Worm (Caenorhabditis elegans) whole organism, L2 larva: Measurements from ENCODE around the gene rbr-2.
A peak's percentile ranks its signal among the peaks of the same experiment; 100 is the strongest.
"Not testable (repeated sequence)": the region's sequence is repeated elsewhere in the genome, so short reads cannot be mapped to it uniquely, and the experiment has no call there.

Experiments used
- C34F6.9 ChIP-seq: fragments of 150-350 bp; optimal IDR thresholded peaks from 2 replicates; lab custom pipeline; 2014; ENCODE audit warnings: missing biosample characterization, missing genetic modification characterization
- F13H6.1 ChIP-seq: sonication (generic microtip); optimal IDR thresholded peaks from 2 replicates; lab custom pipeline; 2016; ENCODE audit warnings: missing genetic modification characterization, missing compliant biosample characterization
- R02D3.7 ChIP-seq: fragments of 150-350 bp; optimal IDR thresholded peaks from 2 replicates; lab custom pipeline; 2014; ENCODE audit warnings: missing biosample characterization, missing genetic modification characterization
- Y55F3AM.14 ChIP-seq: fragments of 200-800 bp; sonication (Bioruptor generic); optimal IDR thresholded peaks from 2 replicates; lab custom pipeline; 2018; ENCODE audit warnings: mild to moderate bottlenecking, missing genetic modification characterization, missing compliant biosample characterization
- ZK546.5 ChIP-seq: sonication (generic microtip); optimal IDR thresholded peaks from 2 replicates; lab custom pipeline; 2017; ENCODE audit warnings: missing biosample characterization, missing genetic modification characterization
- alr-1 ChIP-seq: fragments of 150-350 bp; optimal IDR thresholded peaks from 2 replicates; lab custom pipeline; 2014; ENCODE audit warnings: missing biosample characterization, missing genetic modification characterization
- ama-1 ChIP-seq: fragments of 150-350 bp; optimal IDR thresholded peaks from 2 replicates; lab custom pipeline; 2018; ENCODE audit warnings: inconsistent platforms
- ceh-16 ChIP-seq: fragments of 150-350 bp; optimal IDR thresholded peaks from 2 replicates; lab custom pipeline; 2014; ENCODE audit warnings: missing biosample characterization, missing genetic modification characterization
- ceh-82 ChIP-seq: fragments of 150-350 bp; optimal IDR thresholded peaks from 2 replicates; lab custom pipeline; 2014; ENCODE audit warnings: missing biosample characterization, missing genetic modification characterization
- crh-2 ChIP-seq: sonication (generic microtip); optimal IDR thresholded peaks from 2 replicates; lab custom pipeline; 2017; ENCODE audit warnings: missing biosample characterization, missing genetic modification characterization
- dmd-4 ChIP-seq: sonication (generic microtip); optimal IDR thresholded peaks from 2 replicates; lab custom pipeline; 2017; ENCODE audit warnings: missing biosample characterization, missing genetic modification characterization
- elt-3 ChIP-seq: sonication (generic microtip); optimal IDR thresholded peaks from 2 replicates; lab custom pipeline; 2017; ENCODE audit warnings: missing biosample characterization, missing genetic modification characterization
- gmeb-1 ChIP-seq: fragments of 150-350 bp; optimal IDR thresholded peaks from 2 replicates; lab custom pipeline; 2014; ENCODE audit warnings: missing biosample characterization, missing genetic modification characterization
- lin-11 ChIP-seq: fragments of 150-350 bp; sonication (generic microtip); optimal IDR thresholded peaks from 2 replicates; lab custom pipeline; 2014; ENCODE audit warnings: missing biosample characterization, missing genetic modification characterization, inconsistent platforms, mixed read lengths
- lin-39 ChIP-seq: fragments of 150-350 bp; optimal IDR thresholded peaks from 2 replicates; lab custom pipeline; 2014; ENCODE audit warnings: missing biosample characterization, missing genetic modification reagents, missing genetic modification characterization
- mab-5 ChIP-seq: fragments of 150-350 bp; optimal IDR thresholded peaks from 2 replicates; lab custom pipeline; 2014; ENCODE audit warnings: missing biosample characterization, missing genetic modification characterization
- mdl-1 ChIP-seq, 2 experiments: fragments of 150-350 bp in 1 of 2; sonication (generic microtip) in 1 of 2; optimal IDR thresholded peaks; 2 replicates each; lab custom pipeline; 2017; ENCODE audit warnings: missing biosample characterization in 2 of 2, missing genetic modification characterization in 2 of 2
- nhr-10 ChIP-seq: sonication (generic microtip); optimal IDR thresholded peaks from 2 replicates; lab custom pipeline; 2017; ENCODE audit warnings: missing biosample characterization, missing genetic modification characterization
- nhr-11 ChIP-seq: fragments of 150-350 bp; optimal IDR thresholded peaks from 2 replicates; lab custom pipeline; 2014; ENCODE audit warnings: missing biosample characterization, missing genetic modification characterization
- nhr-12 ChIP-seq: fragments of 150-350 bp; optimal IDR thresholded peaks from 2 replicates; lab custom pipeline; 2014; ENCODE audit warnings: missing biosample characterization, missing genetic modification characterization
- nhr-129 ChIP-seq: fragments of 150-350 bp; optimal IDR thresholded peaks from 2 replicates; lab custom pipeline; 2014; ENCODE audit warnings: missing biosample characterization, missing genetic modification characterization
- nhr-23 ChIP-seq: fragments of 150-350 bp; optimal IDR thresholded peaks from 2 replicates; lab custom pipeline; 2014; ENCODE audit warnings: missing biosample characterization, missing genetic modification reagents, missing genetic modification characterization
- nhr-25 ChIP-seq: fragments of 150-350 bp; sonication (generic microtip); optimal IDR thresholded peaks from 3 replicates; lab custom pipeline; 2014; ENCODE audit warnings: missing biosample characterization, missing genetic modification characterization
- skn-1 ChIP-seq: sonication (generic microtip); optimal IDR thresholded peaks from 2 replicates; lab custom pipeline; 2017; ENCODE audit warnings: missing biosample characterization, missing genetic modification characterization
- sma-9 ChIP-seq, 2 experiments: fragments of 150-350 bp in 1 of 2; sonication (generic microtip) in 1 of 2; optimal IDR thresholded peaks; 2 replicates each; lab custom pipeline; 2014 to 2016; ENCODE audit warnings: missing genetic modification characterization in 2 of 2, mild to moderate bottlenecking in 1 of 2, missing biosample characterization in 1 of 2, missing compliant biosample characterization in 1 of 2, missing genetic modification reagents in 1 of 2, moderate library complexity in 1 of 2
- snpc-4 ChIP-seq: fragments of 150-350 bp; optimal IDR thresholded peaks from 2 replicates; lab custom pipeline; 2014; ENCODE audit warnings: missing biosample characterization, missing genetic modification characterization
- unc-39 ChIP-seq: fragments of 150-350 bp; optimal IDR thresholded peaks from 2 replicates; lab custom pipeline; 2014; ENCODE audit warnings: missing biosample characterization, missing genetic modification characterization
- unc-62 ChIP-seq: fragments of 150-350 bp; optimal IDR thresholded peaks from 2 replicates; lab custom pipeline; 2014; ENCODE audit warnings: missing biosample characterization, missing genetic modification reagents, missing genetic modification characterization
- ztf-11 ChIP-seq: sonication (generic microtip); optimal IDR thresholded peaks from 2 replicates; lab custom pipeline; 2017; ENCODE audit warnings: missing biosample characterization, missing genetic modification characterization

Gene rbr-2

ce11 chrIV:10948797-10949196 is 28.9 kb downstream of the rbr-2 start, which contains the start of gene Y69E1A.1:
TSS of gene Y69E1A.1 (minus strand) at chrIV:10948897.
- TF ChIP-seq unc-39 (tag; lab: Kevin White, UChicago) (no peak), ceh-82 (no peak), nhr-10 (tag; lab: Kevin White, UChicago) (no peak), crh-2 (tag; lab: Kevin White, UChicago) (no peak), lin-39 (tag; lab: Kevin White, UChicago) (no peak), gmeb-1 (no peak), nhr-129 (tag; lab: Kevin White, UChicago) (no peak), ztf-11 (tag; lab: Kevin White, UChicago) (no peak), ceh-16 (tag; lab: Kevin White, UChicago) (no peak), C34F6.9 (no peak), elt-3 (tag; lab: Kevin White, UChicago) (no peak), R02D3.7 (tag; lab: Kevin White, UChicago) (no peak)

ce11 chrIV:10949510-10949909 is 29.6 kb downstream of the rbr-2 start, which contains the start of gene nsph-3.1:
TSS of gene nsph-3.1 (plus strand) at chrIV:10949810.
- TF ChIP-seq ceh-16 (tag; lab: Kevin White, UChicago) = no peak
- no peak for TF ChIP-seq snpc-4 (tag; lab: Kevin White, UChicago)
- no peak for TF ChIP-seq nhr-11 (tag; lab: Kevin White, UChicago)
- no peak for TF ChIP-seq lin-11 (tag; lab: Kevin White, UChicago)
- TF ChIP-seq crh-2 (tag; lab: Kevin White, UChicago) = no peak
- TF ChIP-seq skn-1 = no peak
- no peak for TF ChIP-seq gmeb-1
- no peak for TF ChIP-seq mab-5 (tag; lab: Kevin White, UChicago)
- TF ChIP-seq elt-3 (tag; lab: Kevin White, UChicago) = no peak
- no peak for TF ChIP-seq nhr-10 (tag; lab: Kevin White, UChicago)
- TF ChIP-seq ama-1 (lab: Kevin White, UChicago) = no peak
- no peak for TF ChIP-seq C34F6.9

ce11 chrIV:10950363-10951214 is 30.7 kb downstream of the rbr-2 start:
- TF ChIP-seq unc-62 (GFP tag; lab: Kevin White, UChicago) (no peak), nhr-23 (peak; percentile 72)

- TF ChIP-seq nhr-25 (tag; lab: Kevin White, UChicago) (no peak), alr-1 (tag; lab: Kevin White, UChicago) (no peak), unc-39 (tag; lab: Kevin White, UChicago) (no peak), nhr-129 (tag; lab: Kevin White, UChicago) (no peak), mdl-1 (tag; optimal IDR thresholded peaks at IDR 0.05; lab: Kevin White, UChicago) (no peak), mab-5 (tag; lab: Kevin White, UChicago) (no peak), sma-9 (GFP tag; optimal IDR thresholded peaks at IDR 0.05; lab: Kevin White, UChicago) (no peak), sma-9 (tag; optimal IDR thresholded peaks at IDR 0.05; lab: Kevin White, UChicago) (no peak), R02D3.7 (tag; lab: Kevin White, UChicago) (no peak), lin-39 (tag; lab: Kevin White, UChicago) (no peak), gmeb-1 (no peak), dmd-4 (tag; lab: Kevin White, UChicago) (no peak), Y55F3AM.14 (GFP tag; lab: Kevin White, UChicago) (no peak)
- TF ChIP-seq, all 48 proteins: peak for 0
These were observed 32.1 kb downstream of the rbr-2 start, which contains the start of gene Y69E1A.3 for ce11 chrIV:10951997-10952396. TSS of gene Y69E1A.3 (plus strand) at chrIV:10952297.

- not testable (repeated sequence) for TF ChIP-seq ZK546.5, unc-39, elt-3 (tag; lab: Kevin White, UChicago)
These were observed 35.1 kb downstream of the rbr-2 start, which contains the start of gene Y69E1A.4 for ce11 chrIV:10954955-10955354. TSS of gene Y69E1A.4 (plus strand) at chrIV:10955255.

- TF ChIP-seq sma-9 (GFP tag; optimal IDR thresholded peaks at IDR 0.05; lab: Kevin White, UChicago) (peak; percentile 45), sma-9 (tag; optimal IDR thresholded peaks at IDR 0.05; lab: Kevin White, UChicago) (no peak), nhr-12 (tag; lab: Kevin White, UChicago) (no peak), F13H6.1 (tag; lab: Kevin White, UChicago) (peak; percentile 59), lin-39 (tag; lab: Kevin White, UChicago) (no peak), mdl-1 (tag; optimal IDR thresholded peaks at IDR 0.05; lab: Kevin White, UChicago) (no peak)
These were observed 37.8 kb downstream of the rbr-2 start, which contains the start of gene Y69E1A.5 for ce11 chrIV:10957583-10958229. TSS of gene Y69E1A.5 (minus strand) at chrIV:10957655.
